Fruit fly (Drosophila melanogaster): ENCODE data around the gene Taf3.

Gene Taf3

dm6 chr4:424630-425327 is 41.8 kb downstream of the Taf3 start (continued):
- TF ChIP-seq E2f2 (GFP tag; IDR thresholded peaks at IDR 0.05) = peak; percentile 65
- peak; percentile 39; the same call in 1 of the 2 replicates for TF ChIP-seq CG4360 (GFP tag; IDR thresholded peaks at IDR 0.05)
- TF ChIP-seq CG10267 (tag; optimal IDR thresholded peaks at IDR 0.05) = peak; percentile 83
- TF ChIP-seq CG12391 (tag; optimal IDR thresholded peaks at IDR 0.05) = peak; percentile 84
- peak; percentile 92 for TF ChIP-seq CG18764 (GFP tag; optimal IDR thresholded peaks at IDR 0.05)
- peak; percentile 87 for TF ChIP-seq fd96Cb (tag; optimal IDR thresholded peaks at IDR 0.05)
- TF ChIP-seq CG2678 (tag; optimal IDR thresholded peaks at IDR 0.05) = no peak
- TF ChIP-seq CG8944 (GFP tag; optimal IDR thresholded peaks at IDR 0.05) = peak; percentile 94
- TF ChIP-seq Dip3 (GFP tag; optimal IDR thresholded peaks at IDR 0.05) = peak; percentile 85
- TF ChIP-seq CG17829 (tag; optimal IDR thresholded peaks at IDR 0.05) = peak; percentile 93
- peak; percentile 91 for TF ChIP-seq luna (GFP tag; optimal IDR thresholded peaks at IDR 0.05)
- TF ChIP-seq gro (GFP tag; optimal IDR thresholded peaks at IDR 0.05) = peak; percentile 88
- TF ChIP-seq Lhr (GFP tag; optimal IDR thresholded peaks at IDR 0.05) = peak; percentile 96
- TF ChIP-seq pnt (GFP tag; optimal IDR thresholded peaks at IDR 0.05) = peak; percentile 89
- no peak; the same call in 2 of the 3 replicates for TF ChIP-seq CG3726 (GFP tag; IDR thresholded peaks at IDR 0.05)
- peak; percentile 92; the same call in 1 of the 3 replicates for TF ChIP-seq Mrtf (GFP tag; IDR thresholded peaks at IDR 0.05)
- TF ChIP-seq repo (GFP tag; optimal IDR thresholded peaks at IDR 0.05) = peak; percentile 95
- TF ChIP-seq CG1024 (GFP tag; IDR thresholded peaks at IDR 0.05) = peak; percentile 91; the same call in 1 of the 2 replicates
- TF ChIP-seq tup (GFP tag; optimal IDR thresholded peaks at IDR 0.05) = peak; percentile 65
- no peak for TF ChIP-seq CG12071 (GFP tag; optimal IDR thresholded peaks at IDR 0.05)
- peak; percentile 96 for TF ChIP-seq shn (GFP tag; optimal IDR thresholded peaks at IDR 0.05)
- no peak; the same call in 1 of the 2 replicates for TF ChIP-seq CG32767 (GFP tag; IDR thresholded peaks at IDR 0.05)
- TF ChIP-seq CG3065 (GFP tag; optimal IDR thresholded peaks at IDR 0.05) = peak; percentile 74
- TF ChIP-seq CG34224 (GFP tag; IDR thresholded peaks at IDR 0.05; ENCODE audit: partially characterized antibody) = no peak
- TF ChIP-seq CG10366 (GFP tag; IDR thresholded peaks at IDR 0.05) = peak; percentile 88
- TF ChIP-seq az2 (GFP tag; optimal IDR thresholded peaks at IDR 0.05) = peak; percentile 97
- peak; percentile 95 for TF ChIP-seq slp2 (GFP tag; optimal IDR thresholded peaks at IDR 0.05)
- TF ChIP-seq jing (GFP tag; optimal IDR thresholded peaks at IDR 0.05) = peak; percentile 83
- TF ChIP-seq zen (tag; optimal IDR thresholded peaks at IDR 0.05) = peak; percentile 95
- peak; percentile 63; the same call in 1 of the 3 replicates for TF ChIP-seq CG11093 (GFP tag; IDR thresholded peaks at IDR 0.05)
- TF ChIP-seq h (optimal IDR thresholded peaks at IDR 0.05) = no peak
- TF ChIP-seq zfh2 (GFP tag; optimal IDR thresholded peaks at IDR 0.05) = peak; percentile 84
- TF ChIP-seq CG15011 (GFP tag; optimal IDR thresholded peaks at IDR 0.05) = peak; percentile 76
- TF ChIP-seq cg (GFP tag; optimal IDR thresholded peaks at IDR 0.05) = no peak
- TF ChIP-seq CG31365 (tag; optimal IDR thresholded peaks at IDR 0.05) = peak; percentile 64
- TF ChIP-seq sob (GFP tag; IDR thresholded peaks at IDR 0.05) = peak; percentile 97; the same call in 1 of the 2 replicates
- TF ChIP-seq sens (GFP tag) = peak; percentile 99
- peak; percentile 71 for TF ChIP-seq seq (GFP tag; IDR thresholded peaks at IDR 0.05)
- TF ChIP-seq CG15073 (GFP tag; optimal IDR thresholded peaks at IDR 0.05) = peak; percentile 60
- TF ChIP-seq CG4404 (GFP tag; IDR thresholded peaks at IDR 0.05) = no peak
- peak; percentile 92 for TF ChIP-seq Ptx1 (GFP tag; IDR thresholded peaks at IDR 0.05)
- TF ChIP-seq zfh1 (GFP tag; IDR thresholded peaks at IDR 0.05) = peak; percentile 92
- peak; percentile 83 for TF ChIP-seq dmrt11E (tag; optimal IDR thresholded peaks at IDR 0.05)
- TF ChIP-seq Atf6 (GFP tag; IDR thresholded peaks at IDR 0.05) = peak; percentile 78
- peak; percentile 77 for TF ChIP-seq CG2202 (tag; optimal IDR thresholded peaks at IDR 0.05)
- TF ChIP-seq Ets65A (GFP tag) = peak; percentile 100
- TF ChIP-seq z (GFP tag; IDR thresholded peaks at IDR 0.05) = no peak
- TF ChIP-seq HLHmδ (GFP tag; optimal IDR thresholded peaks at IDR 0.05) = no peak
- peak; percentile 85 for TF ChIP-seq CG1792 (GFP tag; optimal IDR thresholded peaks at IDR 0.05)
- TF ChIP-seq CG17361 (GFP tag; IDR thresholded peaks at IDR 0.05) = peak; percentile 92
- TF ChIP-seq CG10274 (GFP tag; optimal IDR thresholded peaks at IDR 0.05) = peak; percentile 76
